Worm (Caenorhabditis elegans) whole organism, L4 larva: ENCODE results near the gene immp-2.

Experiments
- F26F4.8 ChIP-seq: fragments of 200-800 bp; sonication (Bioruptor generic); conservative IDR thresholded peaks from 2 replicates; pipeline ENCODE4 v1.3.6; 2022; ENCODE audit warnings: missing genetic modification characterization, missing compliant biosample characterization
- R02D3.7 ChIP-seq: fragments of 150-350 bp; sonication (generic microtip); optimal IDR thresholded peaks from 3 replicates; lab custom pipeline; 2014; ENCODE audit warnings: missing biosample characterization, missing genetic modification characterization
- ceh-82 ChIP-seq: sonication (generic microtip); optimal IDR thresholded peaks from 2 replicates; lab custom pipeline; 2017; ENCODE audit warnings: missing biosample characterization, missing genetic modification characterization
- fkh-10 ChIP-seq: fragments of 150-350 bp; optimal IDR thresholded peaks from 2 replicates; lab custom pipeline; 2014; ENCODE audit warnings: missing biosample characterization, missing genetic modification reagents, missing genetic modification characterization
- fos-1 ChIP-seq: fragments of 150-350 bp; optimal IDR thresholded peaks from 2 replicates; lab custom pipeline; 2014; ENCODE audit warnings: missing biosample characterization, missing genetic modification characterization
- pqm-1 ChIP-seq: sonication (generic microtip); optimal IDR thresholded peaks from 2 replicates; lab custom pipeline; 2017; ENCODE audit warnings: missing biosample characterization, missing genetic modification characterization
- zfp-3 ChIP-seq: fragments of 200-800 bp; sonication (Bioruptor generic); conservative IDR thresholded peaks from 2 replicates; pipeline ENCODE4 v1.3.6; 2022; ENCODE audit warnings: missing genetic modification reagents, missing genetic modification characterization, missing compliant biosample characterization

DNA sequence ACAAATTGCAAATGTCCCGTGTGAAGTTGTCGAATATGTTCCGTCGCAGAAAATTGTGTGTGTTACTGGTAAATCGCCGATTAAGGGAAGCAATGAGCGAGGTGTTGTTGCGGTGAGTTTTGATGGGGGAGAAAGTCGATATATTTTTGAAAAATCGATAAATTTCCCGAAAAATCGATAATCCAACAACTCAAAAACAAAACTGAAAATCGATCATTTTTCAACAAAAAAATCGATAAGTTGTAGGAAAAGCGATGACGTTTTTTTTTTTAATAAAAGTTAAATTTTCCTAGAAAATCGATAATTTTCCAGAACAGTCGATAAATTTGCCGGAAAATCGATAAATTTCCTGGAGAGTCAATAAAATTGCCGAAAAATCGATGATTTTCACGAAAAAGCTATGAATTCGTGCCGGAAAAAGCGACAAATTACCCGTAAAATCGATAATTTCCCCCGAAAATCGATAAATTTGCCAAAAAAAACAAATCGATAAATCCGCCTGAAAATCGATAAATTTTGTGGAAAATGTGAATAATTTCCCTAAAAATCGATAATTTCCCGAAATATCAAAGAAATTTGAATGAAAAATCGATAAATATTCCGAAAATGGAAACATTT is 32.7 kb downstream of the immp-2 start:
- TF ChIP-seq fkh-10 (GFP tag; lab: Kevin White, UChicago) (no peak), R02D3.7 (tag; lab: Kevin White, UChicago) (no peak), zfp-3 (no peak), ceh-82 (tag; lab: Kevin White, UChicago) (no peak), F26F4.8 (GFP tag; lab: Robert Waterston, UW) (no peak), pqm-1 (tag; lab: Kevin White, UChicago) (no peak), fos-1 (tag; lab: Kevin White, UChicago) (no peak)
